Worm (Caenorhabditis elegans) whole organism, late embryonic: ENCODE results near the gene rgs-7.

Experiments used
- ama-1 ChIP-seq: fragments of 150-350 bp; optimal IDR thresholded peaks from 2 replicates; lab custom pipeline; 2014
- ceh-18 ChIP-seq: sonication (generic microtip); optimal IDR thresholded peaks from 2 replicates; lab custom pipeline; 2016; ENCODE audit warnings: missing genetic modification characterization, missing compliant biosample characterization
- ceh-24 ChIP-seq: sonication (generic microtip); optimal IDR thresholded peaks from 2 replicates; lab custom pipeline; 2016; ENCODE audit warnings: mild to moderate bottlenecking, missing genetic modification characterization, missing compliant biosample characterization
- ceh-30 ChIP-seq: fragments of 150-350 bp; optimal IDR thresholded peaks from 2 replicates; lab custom pipeline; 2014; ENCODE audit warnings: missing biosample characterization, missing genetic modification characterization
- ceh-48 ChIP-seq: sonication (generic microtip); optimal IDR thresholded peaks from 2 replicates; lab custom pipeline; 2016; ENCODE audit warnings: missing genetic modification characterization, inconsistent platforms, missing compliant biosample characterization
- gmeb-2 ChIP-seq: sonication (generic microtip); optimal IDR thresholded peaks from 2 replicates; lab custom pipeline; 2016; ENCODE audit warnings: missing genetic modification characterization, inconsistent platforms, missing compliant biosample characterization
- madf-2 ChIP-seq: sonication (generic microtip); optimal IDR thresholded peaks from 2 replicates; lab custom pipeline; 2017; ENCODE audit warnings: missing genetic modification characterization, missing compliant biosample characterization
- nhr-11 ChIP-seq: fragments of 150-350 bp; optimal IDR thresholded peaks from 2 replicates; lab custom pipeline; 2014; ENCODE audit warnings: missing biosample characterization, missing genetic modification characterization
- npax-4 ChIP-seq: sonication (generic microtip); optimal IDR thresholded peaks from 2 replicates; lab custom pipeline; 2016; ENCODE audit warnings: missing genetic modification characterization, missing compliant biosample characterization
- pag-3 ChIP-seq: sonication (generic microtip); optimal IDR thresholded peaks from 2 replicates; lab custom pipeline; 2016; ENCODE audit warnings: missing compliant biosample characterization, missing genetic modification characterization, borderline replicate concordance
- ref-2 ChIP-seq: sonication (generic microtip); optimal IDR thresholded peaks from 2 replicates; lab custom pipeline; 2016; ENCODE audit warnings: missing genetic modification characterization, missing compliant biosample characterization
- rnt-1 ChIP-seq: sonication (generic microtip); optimal IDR thresholded peaks from 2 replicates; lab custom pipeline; 2016; ENCODE audit warnings: missing genetic modification characterization, missing compliant biosample characterization
- sox-4 ChIP-seq: sonication (generic microtip); optimal IDR thresholded peaks from 2 replicates; lab custom pipeline; 2017; ENCODE audit warnings: mild to moderate bottlenecking, missing genetic modification characterization, inconsistent platforms, missing compliant biosample characterization
- unc-86 ChIP-seq: sonication (generic microtip); optimal IDR thresholded peaks from 2 replicates; lab custom pipeline; 2016; ENCODE audit warnings: missing genetic modification characterization, missing compliant biosample characterization

DNA sequence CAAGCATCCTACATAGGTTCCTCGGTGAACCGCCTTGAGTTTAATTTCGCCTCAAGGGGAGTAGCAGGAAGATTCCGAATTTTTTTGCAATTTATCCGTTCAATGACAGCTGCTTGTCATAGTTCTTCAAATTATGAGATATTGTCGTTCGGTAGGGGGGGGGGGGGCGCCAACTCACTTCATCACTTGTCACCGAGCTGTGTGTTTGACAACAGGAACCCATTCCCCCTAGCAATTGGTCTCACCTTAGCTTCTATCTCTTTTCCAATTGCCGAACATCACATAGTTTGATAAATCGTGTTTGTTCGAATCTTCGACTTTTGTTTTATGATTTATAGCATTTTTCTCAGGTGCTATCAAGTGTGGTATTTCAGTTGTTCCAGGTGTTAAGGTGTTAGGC, 47.7 kb upstream of the rgs-7 start:
- TF ChIP-seq nhr-11 (tag; lab: Kevin White, UChicago): no peak
- no peak for TF ChIP-seq madf-2
- TF ChIP-seq sox-4 (tag; lab: Kevin White, UChicago): no peak
- TF ChIP-seq ceh-48 (tag; lab: Kevin White, UChicago): no peak
- no peak for TF ChIP-seq rnt-1 (tag; lab: Kevin White, UChicago)
- no peak for TF ChIP-seq ama-1 (lab: Kevin White, UChicago)
- TF ChIP-seq gmeb-2 (tag; lab: Kevin White, UChicago): no peak
- no peak for TF ChIP-seq ceh-30 (tag; lab: Kevin White, UChicago)
- no peak for TF ChIP-seq ref-2
- TF ChIP-seq unc-86: no peak
- no peak for TF ChIP-seq ceh-18 (tag; lab: Kevin White, UChicago)
- TF ChIP-seq ceh-24 (tag; lab: Kevin White, UChicago): no peak
- no peak for TF ChIP-seq npax-4 (tag; lab: Kevin White, UChicago)
- no peak for TF ChIP-seq pag-3
